Fruit fly (Drosophila melanogaster) whole organism, pupa: ENCODE results near the gene CG1309.

Source experiments
- CG10348 ChIP-seq: fragments of 200-800 bp; sonication (Bioruptor generic); IDR thresholded peaks from 2 replicates; pipeline ENCODE4 v1.3.6; 2022; ENCODE audit warnings: missing biosample characterization, missing genetic modification characterization
- CG14655 ChIP-seq: fragments of 200-800 bp; sonication (Bioruptor generic); optimal IDR thresholded peaks from 3 replicates; lab custom pipeline; 2017; ENCODE audit warnings: mild to moderate bottlenecking, missing biosample characterization, missing genetic modification reagents, missing genetic modification characterization
- CG17806 ChIP-seq: fragments of 200-800 bp; sonication (Bioruptor generic); optimal IDR thresholded peaks from 2 replicates; lab custom pipeline; 2018; ENCODE audit warnings: missing biosample characterization, mild to moderate bottlenecking, missing genetic modification characterization, moderate library complexity
- CG8159 ChIP-seq: fragments of 200-800 bp; sonication (Bioruptor generic); optimal IDR thresholded peaks from 3 replicates; lab custom pipeline; 2018; ENCODE audit warnings: missing biosample characterization, mild to moderate bottlenecking, missing genetic modification characterization, moderate library complexity
- D1 ChIP-seq: fragments of 200-800 bp; sonication (Bioruptor generic); optimal IDR thresholded peaks from 2 replicates; lab custom pipeline; 2018; ENCODE audit warnings: missing biosample characterization, mild to moderate bottlenecking, missing genetic modification characterization, moderate library complexity
- EcR ChIP-seq: fragments of 200-800 bp; sonication (Bioruptor generic); optimal IDR thresholded peaks from 3 replicates; lab custom pipeline; 2019; ENCODE audit warnings: missing biosample characterization, missing genetic modification characterization, mild to moderate bottlenecking, moderate library complexity, missing genetic modification reagents
- Pif1A ChIP-seq: fragments of 200-800 bp; sonication (Bioruptor generic); optimal IDR thresholded peaks from 3 replicates; lab custom pipeline; 2016; ENCODE audit warnings: missing biosample characterization, missing genetic modification characterization
- Snoo ChIP-seq: fragments of 200-800 bp; sonication (Bioruptor generic); optimal IDR thresholded peaks from 3 replicates; lab custom pipeline; 2017; ENCODE audit warnings: missing biosample characterization, mild to moderate bottlenecking, missing genetic modification characterization, inconsistent platforms
- rn ChIP-seq: fragments of 200-800 bp; sonication (Bioruptor generic); IDR thresholded peaks from 2 replicates; pipeline ENCODE4 v1.3.6; 2022; ENCODE audit warnings: missing biosample characterization, missing genetic modification characterization

DNA sequence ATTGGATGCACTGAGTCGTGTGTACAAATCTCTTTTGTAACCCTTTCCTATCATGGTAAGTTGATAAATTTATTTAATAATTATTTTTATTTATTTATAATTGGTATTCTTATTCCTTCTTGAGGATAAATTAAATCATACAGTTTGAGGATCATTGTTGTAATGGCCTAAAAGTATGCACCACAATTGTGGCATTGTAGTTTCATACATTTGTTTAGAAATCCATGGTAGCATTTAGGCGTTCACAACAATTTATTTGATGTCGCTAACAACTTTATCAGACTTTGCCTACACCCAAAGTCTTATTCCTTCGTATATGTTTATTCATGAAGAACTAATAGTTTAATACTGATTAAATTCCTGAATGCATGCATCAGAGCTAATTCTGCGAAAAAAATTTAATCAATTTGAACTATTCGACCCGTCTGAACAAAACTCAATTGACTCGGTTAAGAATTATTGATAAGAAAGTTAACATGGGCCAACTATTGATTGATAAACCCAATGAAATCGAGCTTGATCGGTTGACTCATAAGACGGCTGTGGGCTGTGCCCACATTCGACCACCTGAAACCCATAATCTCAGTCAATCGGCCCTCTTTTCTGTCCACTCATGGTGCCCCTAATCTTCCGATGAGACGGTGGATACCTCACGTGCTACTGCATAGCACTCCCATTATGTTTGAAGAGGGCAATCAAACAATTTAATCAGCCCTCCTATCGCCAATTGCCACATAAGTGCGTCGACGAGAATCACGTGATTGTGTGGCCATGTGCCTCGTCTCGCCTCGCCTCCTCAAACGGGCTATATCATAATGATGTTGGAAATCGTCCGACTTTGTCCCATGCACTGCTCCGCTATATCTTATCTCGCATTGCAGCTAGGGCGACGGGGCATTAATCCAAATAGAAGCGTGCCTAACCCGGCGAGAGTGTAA is 39.7 kb upstream of the CG1309 start:
- no peak for TF ChIP-seq Pif1A (GFP tag; lab: Kevin White, UChicago)
- TF ChIP-seq EcR: no peak
- TF ChIP-seq rn (GFP tag; lab: Robert Waterston, UW): no peak
- no peak for TF ChIP-seq D1 (tag; lab: Kevin White, UChicago)
- no peak for TF ChIP-seq CG17806 (tag; lab: Kevin White, UChicago)
- no peak for TF ChIP-seq CG8159
- no peak for TF ChIP-seq Snoo (tag; lab: Kevin White, UChicago)
- no peak for TF ChIP-seq CG14655 (GFP tag; lab: Kevin White, UChicago)
- TF ChIP-seq CG10348 (GFP tag; lab: Robert Waterston, UW): no peak
